Fruit fly (Drosophila melanogaster) whole organism, pupa: Measurements from ENCODE around the gene CG43138.

Experiments
- CG34367 ChIP-seq: fragments of 200-800 bp; sonication (Bioruptor generic); optimal IDR thresholded peaks from 2 replicates; lab custom pipeline; 2018; ENCODE audit warnings: missing biosample characterization, mild to moderate bottlenecking, missing genetic modification characterization
- Pif1A ChIP-seq: fragments of 200-800 bp; sonication (Bioruptor generic); optimal IDR thresholded peaks from 3 replicates; lab custom pipeline; 2016; ENCODE audit warnings: missing biosample characterization, missing genetic modification characterization
- Snoo ChIP-seq: fragments of 200-800 bp; sonication (Bioruptor generic); optimal IDR thresholded peaks from 3 replicates; lab custom pipeline; 2017; ENCODE audit warnings: missing biosample characterization, mild to moderate bottlenecking, missing genetic modification characterization, inconsistent platforms
- rn ChIP-seq: fragments of 200-800 bp; sonication (Bioruptor generic); IDR thresholded peaks from 2 replicates; pipeline ENCODE4 v1.3.6; 2022; ENCODE audit warnings: missing biosample characterization, missing genetic modification characterization

- TF ChIP-seq CG34367 (no peak), Snoo (tag; lab: Kevin White, UChicago) (no peak), rn (GFP tag; lab: Robert Waterston, UW) (no peak), Pif1A (GFP tag; lab: Kevin White, UChicago) (no peak)
Observed at dm6 chrX:7530204-7530603, 2.1 kb downstream of the CG43138 start.
